Worm (Caenorhabditis elegans) whole organism, L4/young adult: ENCODE data around the gene mps-2.

Source experiments
- W03F9.2 ChIP-seq: fragments of 150-350 bp; optimal IDR thresholded peaks from 2 replicates; lab custom pipeline; 2014; ENCODE audit warnings: missing biosample characterization, missing genetic modification characterization
- him-1 ChIP-seq: sonication (generic microtip); optimal IDR thresholded peaks from 2 replicates; lab custom pipeline; 2016; ENCODE audit warnings: missing genotype, missing genetic modification reagents, missing genetic modification characterization, missing compliant biosample characterization

- TF ChIP-seq him-1 (tag; lab: Kevin White, UChicago) (no peak), W03F9.2 (tag; lab: Kevin White, UChicago) (no peak)
Observed at ce11 chrII:294606-295005, 17.4 kb downstream of the mps-2 start, which contains the start of gene B0432.11.
